Worm (Caenorhabditis elegans) whole organism, L3 larva: ENCODE measurements around the gene K08D8.7.

Experiments
- ZK546.5 ChIP-seq: sonication (generic microtip); optimal IDR thresholded peaks from 2 replicates; lab custom pipeline; 2017; ENCODE audit warnings: missing biosample characterization, missing genetic modification characterization
- ama-1 ChIP-seq: fragments of 150-350 bp; optimal IDR thresholded peaks from 2 replicates; lab custom pipeline; 2018
- ceh-9 ChIP-seq: sonication (generic microtip); optimal IDR thresholded peaks from 2 replicates; lab custom pipeline; 2018; ENCODE audit warnings: missing biosample characterization, missing genetic modification characterization
- egl-27 ChIP-seq: sonication (generic microtip); optimal IDR thresholded peaks from 4 replicates; lab custom pipeline; 2017; ENCODE audit warnings: missing biosample characterization, missing genetic modification reagents, missing genetic modification characterization
- elt-1 ChIP-seq: fragments of 150-350 bp; optimal IDR thresholded peaks from 2 replicates; lab custom pipeline; 2014; ENCODE audit warnings: missing biosample characterization, missing genetic modification characterization
- elt-2 ChIP-seq: sonication (generic microtip); optimal IDR thresholded peaks from 2 replicates; lab custom pipeline; 2016; ENCODE audit warnings: missing genetic modification reagents, mild to moderate bottlenecking, missing genetic modification characterization, missing compliant biosample characterization
- elt-3 ChIP-seq, 3 experiments: fragments of 150-350 bp in 1 of 3; sonication (generic microtip) in 2 of 3; optimal IDR thresholded peaks; 2 replicates in 2 of 3; 4 replicates in 1 of 3; lab custom pipeline; 2014 to 2017; ENCODE audit warnings: missing biosample characterization in 3 of 3, missing genetic modification characterization in 3 of 3
- fkh-10 ChIP-seq: sonication (generic microtip); optimal IDR thresholded peaks from 2 replicates; lab custom pipeline; 2017; ENCODE audit warnings: missing biosample characterization, missing genetic modification reagents, missing genetic modification characterization
- fkh-2 ChIP-seq: fragments of 150-350 bp; optimal IDR thresholded peaks from 2 replicates; lab custom pipeline; 2014; ENCODE audit warnings: missing biosample characterization, missing genetic modification reagents, missing genetic modification characterization
- fos-1 ChIP-seq: fragments of 150-350 bp; optimal IDR thresholded peaks from 2 replicates; lab custom pipeline; 2014; ENCODE audit warnings: missing biosample characterization, missing genetic modification characterization
- hmg-11 ChIP-seq: sonication (generic microtip); optimal IDR thresholded peaks from 2 replicates; lab custom pipeline; 2016; ENCODE audit warnings: missing genetic modification characterization, missing compliant biosample characterization
- mml-1 ChIP-seq: fragments of 150-350 bp; sonication (generic microtip); optimal IDR thresholded peaks from 3 replicates; lab custom pipeline; 2014; ENCODE audit warnings: missing biosample characterization, missing genetic modification characterization
- nfya-1 ChIP-seq: sonication (generic microtip); optimal IDR thresholded peaks from 2 replicates; lab custom pipeline; 2017; ENCODE audit warnings: missing genetic modification characterization, mild to moderate bottlenecking, missing compliant biosample characterization, antibody characterized with exemption, moderate library complexity; ENCODE audit not compliant: insufficient read depth
- nhr-23 ChIP-seq: fragments of 150-350 bp; optimal IDR thresholded peaks from 2 replicates; lab custom pipeline; 2014; ENCODE audit warnings: missing biosample characterization, missing genetic modification reagents, missing genetic modification characterization
- nhr-237 ChIP-seq: fragments of 150-350 bp; optimal IDR thresholded peaks from 2 replicates; lab custom pipeline; 2014; ENCODE audit warnings: missing biosample characterization, missing genetic modification characterization
- nhr-25 ChIP-seq: sonication (generic microtip); optimal IDR thresholded peaks from 2 replicates; lab custom pipeline; 2017; ENCODE audit warnings: missing biosample characterization, missing genetic modification characterization
- nhr-28 ChIP-seq: fragments of 150-350 bp; optimal IDR thresholded peaks from 2 replicates; lab custom pipeline; 2014; ENCODE audit warnings: missing biosample characterization, missing genetic modification characterization
- nhr-43 ChIP-seq: sonication (generic microtip); optimal IDR thresholded peaks from 2 replicates; lab custom pipeline; 2016; ENCODE audit warnings: mild to moderate bottlenecking, missing genetic modification characterization, missing compliant biosample characterization; ENCODE audit not compliant: poor library complexity, severe bottlenecking
- nhr-77 ChIP-seq: fragments of 150-350 bp; optimal IDR thresholded peaks from 2 replicates; lab custom pipeline; 2014; ENCODE audit warnings: missing biosample characterization, missing genetic modification characterization
- pha-4 ChIP-seq: fragments of 150-350 bp; optimal IDR thresholded peaks from 2 replicates; lab custom pipeline; 2014; ENCODE audit warnings: missing biosample characterization, missing genetic modification reagents, missing genetic modification characterization
- pqm-1 ChIP-seq: fragments of 150-350 bp; optimal IDR thresholded peaks from 2 replicates; lab custom pipeline; 2017; ENCODE audit warnings: missing biosample characterization, missing genetic modification characterization, inconsistent platforms
- sea-2 ChIP-seq: fragments of 150-350 bp; sonication (generic microtip); optimal IDR thresholded peaks from 4 replicates; lab custom pipeline; 2014; ENCODE audit warnings: missing biosample characterization, missing genetic modification reagents, missing genetic modification characterization
- skn-1 ChIP-seq: fragments of 150-350 bp; optimal IDR thresholded peaks from 2 replicates; lab custom pipeline; 2014; ENCODE audit warnings: missing biosample characterization, missing genetic modification characterization
- zag-1 ChIP-seq: fragments of 150-350 bp; optimal IDR thresholded peaks from 2 replicates; lab custom pipeline; 2014; ENCODE audit warnings: missing biosample characterization, missing genetic modification characterization

The K08D8.7 gene

ce11 chrIV:12879557-12879956, 17.1 kb upstream of the K08D8.7 start, which contains the start of gene ZK896.5:
Gene ZK896.5, minus strand, starts transcription at chrIV:12879645.
- TF ChIP-seq fkh-2 (tag; lab: Kevin White, UChicago) (no peak), ceh-9 (no peak), pqm-1 (peak; percentile 95), nhr-77 (tag; lab: Kevin White, UChicago) (no peak), nhr-25 (tag; lab: Kevin White, UChicago) (no peak), ama-1 (lab: Kevin White, UChicago) (no peak), egl-27 (tag; lab: Kevin White, UChicago) (no peak), pha-4 (tag; lab: Kevin White, UChicago) (peak; percentile 79), elt-2 (tag; lab: Kevin White, UChicago) (peak; percentile 85)

DNA sequence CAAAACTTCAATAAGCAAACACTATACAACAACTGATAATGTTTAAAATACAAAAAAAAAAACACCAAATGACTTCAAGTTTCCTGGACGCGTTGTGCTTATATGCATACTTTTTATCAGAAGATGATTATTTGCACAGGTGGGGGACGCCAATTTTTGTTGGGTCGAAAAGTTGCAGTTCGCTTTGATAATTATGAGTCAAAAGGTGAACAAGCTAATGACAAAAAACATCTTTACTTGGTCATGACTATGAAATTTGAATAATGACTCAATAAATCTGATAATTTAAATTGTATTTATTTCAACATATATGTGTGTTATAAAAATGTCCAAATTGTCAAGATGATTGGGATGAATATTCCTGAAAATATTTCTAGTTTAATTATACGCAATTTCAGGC, 13.4 kb upstream of the K08D8.7 start, which contains the start of gene ZK896.4:
Gene ZK896.4 (minus strand): TSS at position 101 of the 400 bp plus-strand sequence.
- TF ChIP-seq skn-1 = no peak
- peak; percentile 26 for TF ChIP-seq elt-2 (tag; lab: Kevin White, UChicago)

ce11 chrIV:12886012-12886411, 10.6 kb upstream of the K08D8.7 start:
- TF ChIP-seq elt-1 (tag; lab: Kevin White, UChicago) (no peak), elt-2 (tag; lab: Kevin White, UChicago) (peak; percentile 13)
- TF ChIP-seq, all 47 proteins: peak for 1

DNA sequence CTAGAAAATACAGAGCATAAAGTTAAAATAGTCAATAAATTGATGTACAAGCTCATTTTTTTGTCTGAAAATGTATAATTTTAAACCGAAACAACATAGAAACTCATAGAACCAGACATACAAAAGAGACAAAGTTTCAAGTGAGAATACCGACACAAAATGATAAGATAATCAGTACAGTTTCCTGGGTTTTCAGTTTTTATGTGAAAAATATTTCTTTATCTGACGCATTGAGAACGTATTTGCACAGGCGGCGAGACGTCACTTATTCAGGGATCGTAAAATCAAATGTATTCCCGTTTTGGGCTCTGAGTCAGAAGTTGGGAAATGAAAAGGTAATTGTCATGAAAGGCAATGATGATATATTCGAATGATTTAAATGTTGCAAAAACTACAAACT, 6.2 kb upstream of the K08D8.7 start, which contains the start of gene K08D8.6:
Gene K08D8.6 (minus strand): TSS at position 64 of the 400 bp plus-strand sequence.
- TF ChIP-seq elt-2 (tag; lab: Kevin White, UChicago) (peak; percentile 94), ama-1 (lab: Kevin White, UChicago) (no peak), zag-1 (tag; lab: Kevin White, UChicago) (no peak), pqm-1 (peak; percentile 93)

DNA sequence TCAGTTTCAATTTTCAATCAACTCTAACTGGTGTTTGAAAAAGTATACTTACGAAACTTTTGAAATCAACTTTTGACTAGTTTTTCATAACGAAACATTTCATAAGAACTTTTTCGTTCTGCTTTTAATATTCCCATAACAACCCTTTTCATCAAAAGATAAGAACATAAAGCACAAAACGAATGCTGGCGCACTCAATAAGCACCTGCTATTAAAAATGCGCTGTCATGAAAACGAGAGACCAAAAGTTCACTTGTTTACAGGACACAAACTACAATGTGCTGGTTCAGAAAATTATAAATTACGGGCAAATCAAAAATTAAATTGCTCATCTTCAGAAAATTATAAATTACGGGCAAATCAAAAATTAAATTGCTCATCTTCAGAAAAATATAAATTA, 5.6 kb upstream of the K08D8.7 start:
- no peak for TF ChIP-seq fos-1 (tag; lab: Kevin White, UChicago)
- no peak for TF ChIP-seq nfya-1
- TF ChIP-seq ZK546.5 = no peak
- peak; percentile 14 for TF ChIP-seq pqm-1
- peak; percentile 65 for TF ChIP-seq elt-2 (tag; lab: Kevin White, UChicago)
- TF ChIP-seq, all 47 proteins: peak for 2

DNA sequence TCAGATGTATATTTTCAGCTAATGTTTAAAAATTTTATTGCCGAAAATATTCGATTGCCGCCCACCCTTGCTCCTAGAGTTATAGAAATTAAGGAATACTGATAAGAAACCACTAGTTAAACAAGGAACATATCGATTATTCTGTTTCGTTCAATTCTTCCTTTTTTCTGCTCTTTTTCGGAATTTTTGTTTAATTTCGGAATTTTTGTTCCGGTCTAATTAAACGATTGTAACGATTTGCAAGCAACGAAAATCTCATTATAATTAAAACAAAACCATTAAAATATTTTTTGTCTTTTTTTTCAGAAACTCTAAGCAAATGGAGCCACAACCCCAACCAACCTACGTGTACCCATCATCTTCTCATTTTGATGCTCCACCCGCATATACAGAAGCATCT, 4.4 kb upstream of the K08D8.7 start, which contains the start of gene K08D8.1:
Gene K08D8.1 (plus strand): TSS at position 301 of the 400 bp plus-strand sequence.
- TF ChIP-seq zag-1 (tag; lab: Kevin White, UChicago) (no peak), elt-2 (tag; lab: Kevin White, UChicago) (peak; percentile 30)

ce11 chrIV:12893166-12893565, 3.5 kb upstream of the K08D8.7 start, which contains the start of gene K08D8.12:
Gene K08D8.12, plus strand, starts transcription at chrIV:12893466.
- no peak for TF ChIP-seq elt-3 (tag; optimal IDR thresholded peaks at IDR 0.05; lab: Kevin White, UChicago)
- no peak for TF ChIP-seq pqm-1

ce11 chrIV:12894996-12895395, 1.6 kb upstream of the K08D8.7 start, which contains the start of gene K08D8.11:
Gene K08D8.11, plus strand, starts transcription at chrIV:12895296.
- TF ChIP-seq fkh-10 (GFP tag; lab: Kevin White, UChicago) = no peak
- TF ChIP-seq mml-1 (tag; lab: Kevin White, UChicago) = no peak
- TF ChIP-seq nhr-237 (tag; lab: Kevin White, UChicago) = no peak
- TF ChIP-seq ceh-9 = no peak
- TF ChIP-seq hmg-11 = no peak
- no peak for TF ChIP-seq nhr-43 (tag; lab: Kevin White, UChicago)
- no peak for TF ChIP-seq nhr-23 (tag; lab: Kevin White, UChicago)
- no peak for TF ChIP-seq nhr-28 (tag; lab: Kevin White, UChicago)
- TF ChIP-seq elt-2 (tag; lab: Kevin White, UChicago) = no peak
- TF ChIP-seq fkh-2 (tag; lab: Kevin White, UChicago) = no peak
- TF ChIP-seq sea-2 (GFP tag; lab: Kevin White, UChicago) = no peak
- no peak for TF ChIP-seq ZK546.5
- TF ChIP-seq pha-4 (tag; lab: Kevin White, UChicago) = no peak
- TF ChIP-seq egl-27 (tag; lab: Kevin White, UChicago) = no peak
